Worm (Caenorhabditis elegans): ENCODE results near the gene C28A5.6.

DNA sequence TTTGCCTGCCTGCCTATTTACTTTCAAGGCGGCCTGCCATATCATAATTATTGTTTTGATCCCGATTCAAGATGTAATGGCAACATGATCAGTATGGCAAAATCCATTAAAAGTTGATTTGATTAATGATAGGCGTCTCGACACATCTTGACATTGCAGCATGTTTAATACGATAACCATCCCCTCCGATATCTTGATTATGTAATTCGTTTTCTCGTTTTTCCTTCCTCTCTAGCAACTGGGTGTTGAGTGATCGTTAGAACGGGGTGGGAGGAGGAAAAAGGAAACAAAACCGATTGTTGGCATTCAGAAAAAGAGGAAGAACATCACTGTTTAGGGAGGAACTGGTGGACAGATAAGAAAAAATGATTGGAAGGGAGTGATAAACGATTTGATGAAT is 37.4 kb downstream of the C28A5.6 start:
- TF ChIP-seq ref-1 (GFP tag; conservative IDR thresholded peaks at IDR 0.05) (no peak), flt-1 (GFP tag; IDR thresholded peaks at IDR 0.05) (no peak), cog-1 (tag; optimal IDR thresholded peaks at IDR 0.05) (no peak), tab-1 (GFP tag; IDR thresholded peaks at IDR 0.05) (no peak)

Data from whole organism, midembryonic.